Fruit fly (Drosophila melanogaster) whole organism, embryonic: ENCODE data around the gene Sbp2.

Experiments
- CG10267 ChIP-seq: fragments of 200-800 bp; sonication (Bioruptor generic); optimal IDR thresholded peaks from 2 replicates; lab custom pipeline; 2018; ENCODE audit warnings: missing biosample characterization, mild to moderate bottlenecking, missing genetic modification characterization, moderate library complexity
- CG1529 ChIP-seq: fragments of 200-800 bp; sonication (Bioruptor generic); optimal IDR thresholded peaks from 3 replicates; lab custom pipeline; 2018; ENCODE audit warnings: missing biosample characterization, missing genetic modification characterization
- CG32767 ChIP-seq: fragments of 200-800 bp; sonication (Bioruptor generic); IDR thresholded peaks from 2 replicates; pipeline ENCODE4 v1.3.6; 2022; ENCODE audit warnings: missing biosample characterization, missing genetic modification characterization
- Kr ChIP-seq: fragments of 200-800 bp; sonication (Bioruptor generic); optimal IDR thresholded peaks from 2 replicates; lab custom pipeline; 2017; ENCODE audit warnings: missing biosample characterization, mild to moderate bottlenecking, missing genetic modification characterization
- MTF-1 ChIP-seq: fragments of 200-800 bp; sonication (Bioruptor generic); optimal IDR thresholded peaks from 2 replicates; lab custom pipeline; 2018; ENCODE audit warnings: missing biosample characterization, mild to moderate bottlenecking, missing genetic modification characterization, borderline replicate concordance
- Mes4 ChIP-seq: fragments of 200-800 bp; sonication (Bioruptor generic); optimal IDR thresholded peaks from 2 replicates; lab custom pipeline; 2016; ENCODE audit warnings: missing biosample characterization, missing genetic modification characterization
- Opbp ChIP-seq: fragments of 200-800 bp; sonication (Bioruptor generic); IDR thresholded peaks from 3 replicates; pipeline ENCODE4 v1.3.6; 2022; ENCODE audit warnings: missing biosample characterization, missing genetic modification characterization; ENCODE audit not compliant: partially characterized antibody
- Ravus ChIP-seq: fragments of 200-800 bp; sonication (Bioruptor generic); IDR thresholded peaks from 2 replicates; pipeline ENCODE4 v1.3.6; 2022; ENCODE audit warnings: missing biosample characterization, missing genetic modification characterization
- lola ChIP-seq, 3 experiments: fragments of >200 bp in 2 of 3; fragments of 200-800 bp in 1 of 3; sonication (Bioruptor generic) in 1 of 3; optimal IDR thresholded peaks; 2 replicates each; lab custom pipeline; 2017 to 2019; ENCODE audit warnings: missing biosample characterization in 3 of 3, missing genetic modification characterization in 3 of 3, mild to moderate bottlenecking in 1 of 3, moderate library complexity in 1 of 3
- pnt ChIP-seq: fragments of 200-800 bp; sonication (Bioruptor generic); optimal IDR thresholded peaks from 3 replicates; lab custom pipeline; 2016; ENCODE audit warnings: missing biosample characterization, missing genetic modification characterization
- sima ChIP-seq: fragments of 200-800 bp; sonication (Bioruptor generic); optimal IDR thresholded peaks from 2 replicates; lab custom pipeline; 2016; ENCODE audit warnings: missing biosample characterization, missing genetic modification characterization

DNA sequence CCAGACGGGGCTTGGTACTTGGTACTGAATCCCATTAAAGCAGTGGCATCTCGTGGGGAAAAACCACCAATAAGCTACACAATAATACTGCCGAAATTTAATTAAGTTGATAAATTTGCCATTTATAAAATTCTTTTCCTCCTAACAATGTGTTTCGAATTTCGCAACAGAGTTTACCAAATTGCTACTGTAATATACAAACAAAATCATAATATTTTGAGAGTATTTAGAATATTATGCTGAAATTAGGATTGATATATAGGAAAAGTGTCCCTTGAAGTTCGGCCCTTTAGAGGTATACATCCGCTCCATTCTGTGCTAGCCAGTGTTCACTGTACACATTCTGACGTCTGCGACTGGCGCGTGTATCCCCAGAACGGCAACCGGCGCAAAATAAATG lies 19.3 kb upstream of the Sbp2 start:
- TF ChIP-seq CG10267 (tag; lab: Kevin White, UChicago) (no peak), Kr (GFP tag; lab: Kevin White, UChicago) (no peak), lola (GFP tag; optimal IDR thresholded peaks at IDR 0.05; lab: Kevin White, UChicago) (no peak), Opbp (GFP tag; lab: Robert Waterston, UW) (no peak), pnt (GFP tag; lab: Kevin White, UChicago) (no peak), Mes4 (no peak), sima (GFP tag; lab: Kevin White, UChicago) (no peak), MTF-1 (GFP tag; lab: Kevin White, UChicago) (no peak), Ravus (GFP tag; lab: Robert Waterston, UW) (no peak), CG1529 (no peak), CG32767 (no peak)
